Worm (Caenorhabditis elegans) whole organism, L1 larva: ENCODE data around the gene rft-2.
A peak's percentile ranks its signal among the peaks of the same experiment; 100 is the strongest.

Experiments used
- C16A3.4 ChIP-seq: fragments of 150-350 bp; optimal IDR thresholded peaks from 2 replicates; lab custom pipeline; 2014; ENCODE audit warnings: missing biosample characterization, missing genetic modification characterization
- aha-1 ChIP-seq: fragments of 150-350 bp; optimal IDR thresholded peaks from 2 replicates; lab custom pipeline; 2014; ENCODE audit warnings: missing biosample characterization, missing genetic modification characterization
- ama-1 ChIP-seq: fragments of 150-350 bp; optimal IDR thresholded peaks from 2 replicates; lab custom pipeline; 2014
- blmp-1 ChIP-seq: fragments of 150-350 bp; optimal IDR thresholded peaks from 2 replicates; lab custom pipeline; 2014; ENCODE audit warnings: missing biosample characterization, missing genetic modification characterization
- ceh-8 ChIP-seq: fragments of 200-800 bp; sonication (Bioruptor generic); optimal IDR thresholded peaks from 2 replicates; lab custom pipeline; 2018; ENCODE audit warnings: mild to moderate bottlenecking, missing genetic modification characterization, moderate library complexity, missing compliant biosample characterization
- ceh-90 ChIP-seq: sonication (generic microtip); optimal IDR thresholded peaks from 2 replicates; lab custom pipeline; 2016; ENCODE audit warnings: missing genetic modification characterization, missing compliant biosample characterization
- dsc-1 ChIP-seq: sonication (generic microtip); optimal IDR thresholded peaks from 2 replicates; lab custom pipeline; 2016; ENCODE audit warnings: mild to moderate bottlenecking, missing genetic modification characterization, missing compliant biosample characterization
- efl-1 ChIP-seq, 4 experiments: fragments of 150-350 bp; optimal IDR thresholded peaks in 3 of 4; peaks in 1 of 4; 1 replicate in 1 of 4; 2 replicates in 3 of 4; lab custom pipeline; 2014; ENCODE audit warnings: missing biosample characterization in 2 of 4, missing genetic modification characterization in 2 of 4, missing genetic modification reagents in 2 of 4
- egl-13 ChIP-seq: sonication (generic microtip); optimal IDR thresholded peaks from 2 replicates; lab custom pipeline; 2016; ENCODE audit warnings: missing genotype, missing genetic modification reagents, missing genetic modification characterization, missing compliant biosample characterization
- elt-2 ChIP-seq: sonication (generic microtip); optimal IDR thresholded peaks from 2 replicates; lab custom pipeline; 2016; ENCODE audit warnings: missing genetic modification characterization, mild to moderate bottlenecking, inconsistent platforms, missing compliant biosample characterization, missing genetic modification reagents
- elt-3 ChIP-seq, 6 experiments: fragments of 150-350 bp in 1 of 6; sonication (generic microtip); optimal IDR thresholded peaks; 2 replicates each; lab custom pipeline; 2017 to 2018; ENCODE audit warnings: missing biosample characterization in 6 of 6, missing genetic modification characterization in 6 of 6, inconsistent platforms in 1 of 6
- fkh-10 ChIP-seq: sonication (generic microtip); optimal IDR thresholded peaks from 2 replicates; lab custom pipeline; 2017; ENCODE audit warnings: missing biosample characterization, missing genetic modification reagents, missing genetic modification characterization
- grh-1 ChIP-seq: fragments of 200-800 bp; sonication (Bioruptor generic); IDR thresholded peaks from 2 replicates; pipeline ENCODE4 v1.3.6; 2022; ENCODE audit warnings: missing genetic modification reagents, missing genetic modification characterization, missing compliant biosample characterization
- hlh-17 ChIP-seq: fragments of 200-800 bp; sonication (Bioruptor generic); optimal IDR thresholded peaks from 2 replicates; lab custom pipeline; 2018; ENCODE audit warnings: missing genetic modification characterization, mild to moderate bottlenecking, missing compliant biosample characterization, moderate library complexity, borderline replicate concordance
- hlh-4 ChIP-seq: sonication (generic microtip); optimal IDR thresholded peaks from 2 replicates; lab custom pipeline; 2016; ENCODE audit warnings: mild to moderate bottlenecking, missing genetic modification characterization, missing compliant biosample characterization
- isw-1 ChIP-seq: fragments of 200-800 bp; sonication (Bioruptor generic); IDR thresholded peaks from 2 replicates; pipeline ENCODE4 v1.3.6; 2022; ENCODE audit warnings: missing genetic modification characterization, missing compliant biosample characterization
- lin-13 ChIP-seq: fragments of 150-350 bp; optimal IDR thresholded peaks from 2 replicates; lab custom pipeline; 2014; ENCODE audit warnings: missing biosample characterization, missing genetic modification reagents, missing genetic modification characterization
- lin-14 ChIP-seq: fragments of 200-800 bp; sonication (Bioruptor generic); optimal IDR thresholded peaks from 2 replicates; lab custom pipeline; 2018; ENCODE audit warnings: mild to moderate bottlenecking, missing genetic modification characterization, moderate library complexity, missing compliant biosample characterization
- mdl-1 ChIP-seq, 2 experiments: fragments of 150-350 bp; optimal IDR thresholded peaks; 2 replicates each; lab custom pipeline; 2014 to 2017; ENCODE audit warnings: missing biosample characterization in 2 of 2, missing genetic modification characterization in 2 of 2, inconsistent platforms in 1 of 2
- mef-2 ChIP-seq: fragments of 150-350 bp; optimal IDR thresholded peaks from 2 replicates; lab custom pipeline; 2014; ENCODE audit warnings: missing biosample characterization, missing genetic modification characterization
- mep-1 ChIP-seq: fragments of 150-350 bp; optimal IDR thresholded peaks from 2 replicates; lab custom pipeline; 2014; ENCODE audit warnings: missing biosample characterization, missing genetic modification characterization
- nhr-12 ChIP-seq: sonication (generic microtip); optimal IDR thresholded peaks from 2 replicates; lab custom pipeline; 2017; ENCODE audit warnings: missing biosample characterization, missing genetic modification characterization
- nhr-237 ChIP-seq: fragments of 150-350 bp; optimal IDR thresholded peaks from 2 replicates; lab custom pipeline; 2014; ENCODE audit warnings: missing biosample characterization, missing genetic modification characterization
- nhr-28 ChIP-seq: fragments of 150-350 bp; optimal IDR thresholded peaks from 2 replicates; lab custom pipeline; 2014; ENCODE audit warnings: missing biosample characterization, missing genetic modification characterization
- nhr-84 ChIP-seq: sonication (generic microtip); optimal IDR thresholded peaks from 2 replicates; lab custom pipeline; 2017; ENCODE audit warnings: missing biosample characterization, missing genetic modification characterization
- pag-3 ChIP-seq: sonication (generic microtip); optimal IDR thresholded peaks from 2 replicates; lab custom pipeline; 2017; ENCODE audit warnings: missing genetic modification characterization, mild to moderate bottlenecking, missing compliant biosample characterization, antibody characterized with exemption, borderline replicate concordance; ENCODE audit not compliant: insufficient read depth
- sox-4 ChIP-seq: sonication (generic microtip); optimal IDR thresholded peaks from 2 replicates; lab custom pipeline; 2016; ENCODE audit warnings: missing genetic modification characterization, missing compliant biosample characterization
- tbx-2 ChIP-seq: sonication (generic microtip); optimal IDR thresholded peaks from 2 replicates; lab custom pipeline; 2016; ENCODE audit warnings: missing genetic modification characterization, missing compliant biosample characterization
- vab-15 ChIP-seq: sonication (generic microtip); optimal IDR thresholded peaks from 2 replicates; lab custom pipeline; 2017; ENCODE audit warnings: missing genotype, mild to moderate bottlenecking, missing genetic modification characterization, missing compliant biosample characterization
- zip-4 ChIP-seq: fragments of 200-800 bp; sonication (Bioruptor generic); optimal IDR thresholded peaks from 2 replicates; lab custom pipeline; 2018; ENCODE audit warnings: mild to moderate bottlenecking, missing genetic modification characterization, moderate library complexity, missing compliant biosample characterization
- ztf-11 ChIP-seq, 2 experiments: sonication (generic microtip); optimal IDR thresholded peaks; 2 replicates each; lab custom pipeline; 2016 to 2017; ENCODE audit warnings: missing genetic modification characterization in 2 of 2, missing biosample characterization in 1 of 2, missing compliant biosample characterization in 1 of 2

Gene rft-2

ce11 chrV:4437215-4437614 is 13.1 kb downstream of the rft-2 start:
- TF ChIP-seq elt-2 (tag; lab: Kevin White, UChicago) = no peak
- TF ChIP-seq blmp-1 = peak; percentile 59
- no peak for TF ChIP-seq vab-15 (tag; lab: Kevin White, UChicago)
- no peak for TF ChIP-seq hlh-17 (GFP tag; lab: Kevin White, UChicago)
- TF ChIP-seq, all 84 proteins: peak for 1

- no peak for TF ChIP-seq hlh-17 (GFP tag; lab: Kevin White, UChicago)
- no peak for TF ChIP-seq tbx-2
- no peak for TF ChIP-seq C16A3.4 (tag; lab: Kevin White, UChicago)
- TF ChIP-seq ceh-8 = peak; percentile 52
- TF ChIP-seq, all 84 proteins: peak for 1
These were observed 14.9 kb downstream of the rft-2 start, which contains the start of gene Y47D7A.13 for ce11 chrV:4435411-4435981. Gene Y47D7A.13 (minus strand): TSS chrV:4435927.

ce11 chrV:4432783-4433237 is 17.6 kb downstream of the rft-2 start, which contains the start of gene Y47D7A.15:
Gene Y47D7A.15 (minus strand): TSS chrV:4433187.
- TF ChIP-seq isw-1 (no peak), ceh-8 (peak; percentile 62), sox-4 (tag; lab: Kevin White, UChicago) (no peak)

- TF ChIP-seq mef-2 (tag; lab: Kevin White, UChicago) (no peak), ceh-8 (no peak), ceh-90 (tag; lab: Kevin White, UChicago) (no peak), ztf-11 (tag; optimal IDR thresholded peaks at IDR 0.05; lab: Kevin White, UChicago) (no peak)
These were observed 20.8 kb downstream of the rft-2 start, which contains the start of gene Y47D7A.12 for ce11 chrV:4429576-4429975. Gene Y47D7A.12 (minus strand): TSS chrV:4429676.

- TF ChIP-seq lin-14 (no peak), ceh-8 (no peak), mep-1 (no peak), nhr-12 (tag; lab: Kevin White, UChicago) (no peak), ceh-90 (tag; lab: Kevin White, UChicago) (no peak), aha-1 (no peak), lin-13 (GFP tag; lab: Kevin White, UChicago) (no peak), pag-3 (tag; lab: Kevin White, UChicago) (no peak), egl-13 (tag; lab: Kevin White, UChicago) (no peak), nhr-237 (tag; lab: Kevin White, UChicago) (no peak), mdl-1 (tag; optimal IDR thresholded peaks at IDR 0.05; lab: Kevin White, UChicago) (no peak), nhr-28 (tag; lab: Kevin White, UChicago) (no peak), fkh-10 (no peak), zip-4 (GFP tag; lab: Kevin White, UChicago) (no peak), efl-1 (optimal IDR thresholded peaks at IDR 0.05; lab: Kevin White, UChicago) (no peak), efl-1 (GFP tag; optimal IDR thresholded peaks at IDR 0.05 in 1 of 2; lab: Kevin White, UChicago) (no peak), tbx-2 (no peak), nhr-84 (tag; lab: Kevin White, UChicago) (no peak), dsc-1 (tag; lab: Kevin White, UChicago) (no peak)
- TF ChIP-seq, all 84 proteins: peak for 0
These were observed 22.2 kb downstream of the rft-2 start, which contains the start of gene Y47D7A.11 for ce11 chrV:4428202-4428601. Gene Y47D7A.11 (minus strand): TSS chrV:4428302.

ce11 chrV:4423860-4424401 is 26.4 kb downstream of the rft-2 start, which contains the start of the genes Y47D7A.9 and Y47D7A.19:
Gene Y47D7A.9 (minus strand): TSS chrV:4423960.
Gene Y47D7A.19 (plus strand): TSS chrV:4424351.
- TF ChIP-seq grh-1 (GFP tag; lab: Robert Waterston, UW) (no peak), ama-1 (lab: Kevin White, UChicago) (no peak), hlh-4 (no peak), elt-3 (tag; optimal IDR thresholded peaks at IDR 0.05; lab: Kevin White, UChicago) (no peak), pag-3 (tag; lab: Kevin White, UChicago) (no peak), vab-15 (tag; lab: Kevin White, UChicago) (no peak)
- TF ChIP-seq, all 84 proteins: peak for 0
